Fruit fly (Drosophila melanogaster) whole organism, embryonic: ENCODE results near the gene Vdup1.

Source experiments
- BEAF-32 ChIP-seq: fragments of 200-800 bp; sonication (Bioruptor generic); optimal IDR thresholded peaks from 3 replicates; lab custom pipeline; 2017; ENCODE audit warnings: missing biosample characterization, missing genetic modification characterization, mild to moderate bottlenecking, moderate library complexity, missing genetic modification reagents
- CG10565 ChIP-seq: fragments of 200-800 bp; sonication (Bioruptor generic); optimal IDR thresholded peaks from 3 replicates; lab custom pipeline; 2016; ENCODE audit warnings: missing biosample characterization, mild to moderate bottlenecking, missing genetic modification characterization
- CG11560 ChIP-seq: fragments of 200-800 bp; sonication (Bioruptor generic); IDR thresholded peaks from 3 replicates; pipeline ENCODE4 v1.3.6; 2022; ENCODE audit warnings: missing biosample characterization, missing genetic modification characterization
- CG12299 ChIP-seq: fragments of 200-800 bp; sonication (Bioruptor generic); optimal IDR thresholded peaks from 2 replicates; lab custom pipeline; 2018; ENCODE audit warnings: missing biosample characterization, mild to moderate bottlenecking, missing genetic modification characterization
- CG17361 ChIP-seq: fragments of 200-800 bp; sonication (Bioruptor generic); IDR thresholded peaks from 3 replicates; pipeline ENCODE4 v1.3.6; 2022; ENCODE audit warnings: missing biosample characterization, missing genetic modification characterization
- CG17802 ChIP-seq: fragments of 200-800 bp; sonication (Bioruptor generic); optimal IDR thresholded peaks from 2 replicates; lab custom pipeline; 2018; ENCODE audit warnings: missing biosample characterization, mild to moderate bottlenecking, missing genetic modification characterization, moderate library complexity
- CG31388 ChIP-seq: fragments of 200-800 bp; sonication (Bioruptor generic); optimal IDR thresholded peaks from 2 replicates; lab custom pipeline; 2016; ENCODE audit warnings: missing biosample characterization, missing genetic modification characterization
- CG3281 ChIP-seq: fragments of 200-800 bp; sonication (Bioruptor generic); optimal IDR thresholded peaks from 3 replicates; lab custom pipeline; 2017; ENCODE audit warnings: missing biosample characterization, mild to moderate bottlenecking, missing genetic modification characterization
- CG33213 ChIP-seq: fragments of 200-800 bp; sonication (Bioruptor generic); optimal IDR thresholded peaks from 3 replicates; lab custom pipeline; 2016; ENCODE audit warnings: missing biosample characterization, missing genetic modification characterization
- CG34224 ChIP-seq: fragments of 200-800 bp; sonication (Bioruptor generic); IDR thresholded peaks from 3 replicates; pipeline ENCODE4 v1.3.6; 2022; ENCODE audit warnings: missing biosample characterization, missing genetic modification characterization; ENCODE audit not compliant: partially characterized antibody
- CG4730 ChIP-seq: fragments of 200-800 bp; sonication (Bioruptor generic); IDR thresholded peaks from 2 replicates; pipeline ENCODE4 v1.3.6; 2022; ENCODE audit warnings: missing biosample characterization, missing genetic modification characterization
- CG6654 ChIP-seq: fragments of 200-800 bp; sonication (Bioruptor generic); optimal IDR thresholded peaks from 2 replicates; lab custom pipeline; 2017; ENCODE audit warnings: missing biosample characterization, mild to moderate bottlenecking, missing genetic modification characterization
- CG7987 ChIP-seq: fragments of 200-800 bp; sonication (Bioruptor generic); optimal IDR thresholded peaks from 2 replicates; lab custom pipeline; 2018; ENCODE audit warnings: missing biosample characterization, mild to moderate bottlenecking, missing genetic modification characterization, moderate library complexity
- CG8089 ChIP-seq: fragments of 200-800 bp; sonication (Bioruptor generic); optimal IDR thresholded peaks from 3 replicates; lab custom pipeline; 2016; ENCODE audit warnings: missing biosample characterization, missing genetic modification characterization
- CG8290 ChIP-seq, 3 experiments: fragments of 200-800 bp; sonication (Bioruptor generic); optimal IDR thresholded peaks; 2 replicates each; lab custom pipeline; 2016 to 2019; ENCODE audit warnings: missing biosample characterization in 3 of 3, missing genetic modification characterization in 3 of 3, mild to moderate bottlenecking in 2 of 3, moderate library complexity in 1 of 3
- CG8924 ChIP-seq: fragments of 200-800 bp; optimal IDR thresholded peaks from 3 replicates; lab custom pipeline; 2019; ENCODE audit warnings: missing biosample characterization, mild to moderate bottlenecking, missing genetic modification characterization, moderate library complexity
- CoRest ChIP-seq: fragments of 200-800 bp; sonication (Bioruptor generic); optimal IDR thresholded peaks from 3 replicates; lab custom pipeline; 2018; ENCODE audit warnings: missing biosample characterization, mild to moderate bottlenecking, missing genetic modification characterization, moderate library complexity
- Dip3 ChIP-seq: fragments of 200-800 bp; sonication (Bioruptor generic); optimal IDR thresholded peaks from 3 replicates; lab custom pipeline; 2016; ENCODE audit warnings: missing biosample characterization, missing genetic modification characterization
- E2f2 ChIP-seq: fragments of 200-800 bp; sonication (Bioruptor generic); IDR thresholded peaks from 2 replicates; pipeline ENCODE4 v1.3.6; 2022; ENCODE audit warnings: missing biosample characterization, missing genetic modification characterization
- ERR ChIP-seq: fragments of 200-800 bp; sonication (Bioruptor generic); optimal IDR thresholded peaks from 2 replicates; lab custom pipeline; 2016; ENCODE audit warnings: missing biosample characterization, missing genetic modification characterization
- HHEX ChIP-seq: fragments of 200-800 bp; sonication (Bioruptor generic); optimal IDR thresholded peaks from 3 replicates; lab custom pipeline; 2017; ENCODE audit warnings: missing biosample characterization, mild to moderate bottlenecking, missing genetic modification characterization, missing genetic modification reagents
- HLH3B ChIP-seq: fragments of 200-800 bp; sonication (Bioruptor generic); IDR thresholded peaks from 2 replicates; pipeline ENCODE4 v1.3.6; 2022; ENCODE audit warnings: missing biosample characterization, missing genetic modification characterization
- Hsf ChIP-seq: fragments of 200-800 bp; sonication (Bioruptor generic); optimal IDR thresholded peaks from 3 replicates; lab custom pipeline; 2016; ENCODE audit warnings: missing biosample characterization, missing genetic modification characterization
- Jarid2 ChIP-seq: fragments of 200-800 bp; sonication (Bioruptor generic); optimal IDR thresholded peaks from 3 replicates; lab custom pipeline; 2017; ENCODE audit warnings: mild to moderate bottlenecking, missing biosample characterization, missing genetic modification reagents, missing genetic modification characterization
- MESR4 ChIP-seq: fragments of 200-800 bp; sonication (Bioruptor generic); optimal IDR thresholded peaks from 2 replicates; lab custom pipeline; 2018; ENCODE audit warnings: missing biosample characterization, mild to moderate bottlenecking, missing genetic modification characterization, moderate library complexity
- Meics ChIP-seq: fragments of 200-800 bp; sonication (Bioruptor generic); optimal IDR thresholded peaks from 2 replicates; lab custom pipeline; 2017; ENCODE audit warnings: missing biosample characterization, mild to moderate bottlenecking, missing genetic modification characterization
- NC2α ChIP-seq: fragments of 200-800 bp; sonication (Bioruptor generic); optimal IDR thresholded peaks from 2 replicates; lab custom pipeline; 2016; ENCODE audit warnings: missing biosample characterization, missing genetic modification characterization
- Nf-YA ChIP-seq: fragments of 200-800 bp; sonication (Bioruptor generic); IDR thresholded peaks from 2 replicates; pipeline ENCODE4 v1.3.6; 2022; ENCODE audit warnings: missing biosample characterization, missing genetic modification characterization
- Nf-YB ChIP-seq: fragments of 200-800 bp; sonication (Bioruptor generic); optimal IDR thresholded peaks from 3 replicates; lab custom pipeline; 2019; ENCODE audit warnings: missing biosample characterization, mild to moderate bottlenecking, missing genetic modification characterization, moderate library complexity
- Six4 ChIP-seq: fragments of 200-800 bp; sonication (Bioruptor generic); optimal IDR thresholded peaks from 2 replicates; lab custom pipeline; 2016; ENCODE audit warnings: missing biosample characterization, missing genetic modification characterization
- Sox100B ChIP-seq: fragments of 200-800 bp; sonication (Bioruptor generic); optimal IDR thresholded peaks from 3 replicates; lab custom pipeline; 2018; ENCODE audit warnings: missing biosample characterization, mild to moderate bottlenecking, missing genetic modification characterization
- YL-1 ChIP-seq: fragments of 200-800 bp; sonication (Bioruptor generic); optimal IDR thresholded peaks from 3 replicates; lab custom pipeline; 2017; ENCODE audit warnings: missing biosample characterization, mild to moderate bottlenecking, missing genetic modification characterization
- aop ChIP-seq: fragments of 200-800 bp; sonication (Bioruptor generic); IDR thresholded peaks from 2 replicates; pipeline ENCODE4 v1.3.6; 2022; ENCODE audit warnings: missing biosample characterization, missing genetic modification characterization
- cg ChIP-seq: fragments of 200-800 bp; sonication (Bioruptor generic); optimal IDR thresholded peaks from 3 replicates; lab custom pipeline; 2019; ENCODE audit warnings: missing biosample characterization, mild to moderate bottlenecking, missing genetic modification characterization, moderate library complexity
- dmrt11E ChIP-seq: fragments of 200-800 bp; sonication (Bioruptor generic); optimal IDR thresholded peaks from 3 replicates; lab custom pipeline; 2018; ENCODE audit warnings: missing biosample characterization, mild to moderate bottlenecking, missing genetic modification characterization, moderate library complexity
- dpn ChIP-seq, 2 experiments: fragments of 200-800 bp; sonication (Bioruptor generic); optimal IDR thresholded peaks; 3 replicates each; lab custom pipeline; 2016; ENCODE audit warnings: missing biosample characterization in 2 of 2, missing genetic modification characterization in 2 of 2
- gro ChIP-seq: fragments of 200-800 bp; sonication (Bioruptor generic); optimal IDR thresholded peaks from 2 replicates; lab custom pipeline; 2016; ENCODE audit warnings: missing biosample characterization, missing genetic modification characterization
- jumu ChIP-seq: fragments of 200-800 bp; sonication (Bioruptor generic); optimal IDR thresholded peaks from 3 replicates; lab custom pipeline; 2016; ENCODE audit warnings: missing biosample characterization, missing genetic modification characterization
- klu ChIP-seq: fragments of 200-800 bp; sonication (Bioruptor generic); IDR thresholded peaks from 2 replicates; pipeline ENCODE4 v1.3.6; 2022; ENCODE audit warnings: missing biosample characterization, missing genetic modification characterization
- knrl ChIP-seq: fragments of 200-800 bp; sonication (Bioruptor generic); IDR thresholded peaks from 3 replicates; pipeline ENCODE4 v1.3.6; 2022; ENCODE audit warnings: missing biosample characterization, missing genetic modification characterization; ENCODE audit not compliant: partially characterized antibody
- lilli ChIP-seq: fragments of 200-800 bp; sonication (Bioruptor generic); optimal IDR thresholded peaks from 3 replicates; lab custom pipeline; 2016; ENCODE audit warnings: missing biosample characterization, missing genetic modification characterization
- lov ChIP-seq, 2 experiments: fragments of 200-800 bp in 1 of 2; fragments of >200 bp in 1 of 2; sonication (Bioruptor generic) in 1 of 2; IDR thresholded peaks in 1 of 2; optimal IDR thresholded peaks in 1 of 2; 2 replicates in 1 of 2; 3 replicates in 1 of 2; pipeline versions ENCODE4 v1.3.6 to Lab custom; 2017 to 2022; ENCODE audit warnings: missing biosample characterization in 1 of 2, missing genetic modification characterization in 1 of 2
- nau ChIP-seq: fragments of 200-800 bp; sonication (Bioruptor generic); optimal IDR thresholded peaks from 3 replicates; lab custom pipeline; 2017; ENCODE audit warnings: missing biosample characterization, mild to moderate bottlenecking, missing genetic modification characterization, missing genetic modification reagents
- schlank ChIP-seq: fragments of 200-800 bp; sonication (Bioruptor generic); optimal IDR thresholded peaks from 2 replicates; lab custom pipeline; 2018; ENCODE audit warnings: missing biosample characterization, mild to moderate bottlenecking, missing genetic modification characterization
- sima ChIP-seq: fragments of 200-800 bp; sonication (Bioruptor generic); optimal IDR thresholded peaks from 2 replicates; lab custom pipeline; 2016; ENCODE audit warnings: missing biosample characterization, missing genetic modification characterization
- sug ChIP-seq: fragments of 200-800 bp; optimal IDR thresholded peaks from 2 replicates; lab custom pipeline; 2019; ENCODE audit warnings: missing biosample characterization, mild to moderate bottlenecking, missing genetic modification characterization, moderate library complexity
- ttk ChIP-seq: fragments of 200-800 bp; sonication (Bioruptor generic); IDR thresholded peaks from 2 replicates; pipeline ENCODE4 v2.1.2; 2022; ENCODE audit warnings: missing biosample characterization, missing genetic modification characterization
- tup ChIP-seq: fragments of 200-800 bp; sonication (Bioruptor generic); optimal IDR thresholded peaks from 2 replicates; lab custom pipeline; 2016; ENCODE audit warnings: missing biosample characterization, mild to moderate bottlenecking, missing genetic modification characterization, moderate library complexity

Gene Vdup1

dm6 chr3L:199050-199745, 20.4 kb upstream of the Vdup1 start (continued):
- peak; percentile 87 for TF ChIP-seq YL-1 (GFP tag; lab: Kevin White, UChicago)
- TF ChIP-seq sima (GFP tag; lab: Kevin White, UChicago) = no peak
- no peak for TF ChIP-seq CG4730 (GFP tag; lab: Robert Waterston, UW)
- TF ChIP-seq gro = no peak
- TF ChIP-seq lov (optimal IDR thresholded peaks at IDR 0.05; lab: Kevin White, UChicago) = no peak
- peak; percentile 62; the same call in 2 of the 3 replicates for TF ChIP-seq lov (GFP tag; IDR thresholded peaks at IDR 0.05; lab: Robert Waterston, UW)
- TF ChIP-seq HHEX (GFP tag; lab: Kevin White, UChicago) = no peak
- TF ChIP-seq Nf-YA = peak; percentile 42; the same call in 1 of the 2 replicates
- TF ChIP-seq CG8290 (GFP tag; optimal IDR thresholded peaks at IDR 0.05; lab: Kevin White, UChicago) = no peak
- TF ChIP-seq CG8290 (tag; optimal IDR thresholded peaks at IDR 0.05; lab: Kevin White, UChicago) = no peak
- no peak for TF ChIP-seq aop (GFP tag; lab: Robert Waterston, UW)
- peak in 1 of 2 experiments; percentile 3 for TF ChIP-seq dpn (GFP tag; optimal IDR thresholded peaks at IDR 0.05; lab: Kevin White, UChicago)
- no peak for TF ChIP-seq Dip3
- TF ChIP-seq ttk (GFP tag; lab: Robert Waterston, UW) = peak; percentile 91
- no peak for TF ChIP-seq CG17361 (GFP tag; lab: Robert Waterston, UW)
- TF ChIP-seq CG11560 (tag; lab: Robert Waterston, UW) = peak; percentile 5; the same call in 2 of the 3 replicates
- peak; percentile 33 for TF ChIP-seq E2f2 (GFP tag; lab: Robert Waterston, UW)
- peak; percentile 34; the same call in 1 of the 2 replicates for TF ChIP-seq HLH3B (GFP tag; lab: Robert Waterston, UW)
- TF ChIP-seq Six4 (GFP tag; lab: Kevin White, UChicago) = no peak
- TF ChIP-seq tup (GFP tag; lab: Kevin White, UChicago) = no peak
- TF ChIP-seq sug (tag; lab: Kevin White, UChicago) = no peak
- TF ChIP-seq Hsf (GFP tag; lab: Kevin White, UChicago) = peak; percentile 11
- TF ChIP-seq Meics (GFP tag; lab: Kevin White, UChicago) = no peak
- peak; percentile 33; the same call in 2 of the 3 replicates for TF ChIP-seq CG34224 (GFP tag; lab: Robert Waterston, UW)
- TF ChIP-seq BEAF-32 = no peak
- TF ChIP-seq ERR (GFP tag; lab: Kevin White, UChicago) = no peak
- no peak for TF ChIP-seq NC2α (GFP tag; lab: Kevin White, UChicago)
- TF ChIP-seq dmrt11E (tag; lab: Kevin White, UChicago) = no peak
- no peak for TF ChIP-seq CG17802 (tag; lab: Kevin White, UChicago)
- peak; percentile 42; the same call in 2 of the 3 replicates for TF ChIP-seq knrl
- no peak for TF ChIP-seq CG8924 (tag; lab: Kevin White, UChicago)
- no peak for TF ChIP-seq Nf-YB
- no peak for TF ChIP-seq CG31388 (GFP tag; lab: Kevin White, UChicago)
- TF ChIP-seq klu (GFP tag; lab: Robert Waterston, UW) = no peak
- TF ChIP-seq cg (GFP tag; lab: Kevin White, UChicago) = no peak
- peak; percentile 48 for TF ChIP-seq jumu (GFP tag; lab: Kevin White, UChicago)
- no peak for TF ChIP-seq Sox100B (GFP tag; lab: Kevin White, UChicago)
- no peak for TF ChIP-seq CG8089 (GFP tag; lab: Kevin White, UChicago)
- peak; percentile 74 for TF ChIP-seq MESR4 (GFP tag; lab: Kevin White, UChicago)
- TF ChIP-seq CG3281 (GFP tag; lab: Kevin White, UChicago) = no peak
- no peak for TF ChIP-seq CoRest (tag; lab: Kevin White, UChicago)
- TF ChIP-seq CG6654 (GFP tag; lab: Kevin White, UChicago) = no peak
- TF ChIP-seq CG10565 = no peak
- TF ChIP-seq lilli = no peak
- TF ChIP-seq nau (GFP tag; lab: Kevin White, UChicago) = no peak
- TF ChIP-seq CG7987 = peak; percentile 13
- TF ChIP-seq schlank (tag; lab: Kevin White, UChicago) = no peak
- TF ChIP-seq CG33213 (GFP tag; lab: Kevin White, UChicago) = no peak
- no peak for TF ChIP-seq Jarid2 (GFP tag; lab: Kevin White, UChicago)
- TF ChIP-seq CG12299 (tag; lab: Kevin White, UChicago) = peak; percentile 13
